Worm (Caenorhabditis elegans) whole organism, L4/young adult: ENCODE results near the gene col-105.

Source experiments
- W03F9.2 ChIP-seq: fragments of 150-350 bp; optimal IDR thresholded peaks from 2 replicates; lab custom pipeline; 2014; ENCODE audit warnings: missing biosample characterization, missing genetic modification characterization
- dao-5 ChIP-seq: sonication (generic microtip); optimal IDR thresholded peaks from 2 replicates; lab custom pipeline; 2016; ENCODE audit warnings: missing genotype, missing genetic modification characterization, moderate library complexity, missing compliant biosample characterization
- him-1 ChIP-seq: sonication (generic microtip); optimal IDR thresholded peaks from 2 replicates; lab custom pipeline; 2016; ENCODE audit warnings: missing genotype, missing genetic modification reagents, missing genetic modification characterization, missing compliant biosample characterization

col-105 gene

ce11 chrIV:1359125-1359524, at the start of gene col-105:
Gene col-105, minus strand, starts transcription at chrIV:1359225.
- TF ChIP-seq dao-5 (tag; lab: Kevin White, UChicago) (no peak), W03F9.2 (tag; lab: Kevin White, UChicago) (no peak), him-1 (tag; lab: Kevin White, UChicago) (no peak)

DNA sequence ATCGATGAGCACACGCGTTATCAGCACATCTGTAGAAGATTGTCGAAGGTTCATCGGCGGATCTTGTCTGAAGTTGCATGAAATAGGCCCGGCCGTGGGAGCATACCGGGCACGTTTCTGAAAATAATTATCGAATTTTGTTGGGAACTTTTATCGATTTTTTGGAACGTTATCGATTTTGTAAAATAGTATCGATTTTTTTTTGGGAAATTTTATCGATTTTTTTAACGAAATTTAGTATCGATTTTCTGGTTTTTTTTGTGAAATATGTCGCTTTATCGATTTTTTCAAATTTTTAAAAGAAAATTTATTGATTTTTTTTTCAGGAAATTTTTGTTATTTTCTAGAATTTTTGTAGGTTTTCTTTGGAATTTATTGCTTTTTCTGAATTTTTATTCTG, 49.7 kb upstream of the col-105 start:
- no peak for TF ChIP-seq W03F9.2 (tag; lab: Kevin White, UChicago)
- no peak for TF ChIP-seq him-1 (tag; lab: Kevin White, UChicago)
- TF ChIP-seq dao-5 (tag; lab: Kevin White, UChicago) = no peak

DNA sequence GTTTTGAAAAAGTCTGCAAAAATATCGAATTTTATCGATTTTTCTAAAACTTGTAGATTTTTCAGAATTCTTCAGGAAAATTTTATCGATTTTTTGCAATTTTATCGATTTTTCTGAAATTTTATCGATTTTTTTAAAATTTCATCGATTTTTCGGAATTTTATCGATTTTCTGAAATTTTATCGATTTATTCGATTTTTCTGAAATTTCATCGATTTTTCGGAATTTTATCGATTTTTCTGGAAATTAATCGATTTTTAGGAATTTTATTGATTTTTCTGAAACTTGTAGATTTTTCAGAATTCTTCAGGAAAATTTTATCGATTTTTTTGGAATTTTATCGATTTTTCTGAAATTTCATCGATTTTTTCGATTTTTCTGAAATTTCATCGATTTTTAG, 49.1 kb upstream of the col-105 start:
- no peak for TF ChIP-seq W03F9.2 (tag; lab: Kevin White, UChicago)
- TF ChIP-seq him-1 (tag; lab: Kevin White, UChicago) = no peak
- TF ChIP-seq dao-5 (tag; lab: Kevin White, UChicago) = no peak

DNA sequence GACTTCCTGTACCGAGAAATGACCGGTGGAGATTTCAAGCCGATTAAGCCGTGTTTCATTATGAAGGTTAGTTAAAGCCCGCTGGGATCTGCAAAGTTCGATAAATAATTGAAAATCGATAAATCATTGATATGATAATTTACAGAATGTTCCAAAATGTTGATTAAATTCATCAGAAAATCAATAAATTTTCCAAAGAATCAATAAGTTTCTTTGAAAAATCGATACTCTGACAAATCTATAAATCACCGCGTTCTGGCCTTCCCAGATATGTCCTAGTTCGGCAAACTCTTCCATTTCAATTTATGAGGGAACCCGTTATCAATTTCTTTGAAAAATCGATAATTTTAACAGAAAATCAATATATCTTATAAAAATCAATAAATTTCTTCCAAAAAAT, 48.5 kb upstream of the col-105 start:
- TF ChIP-seq W03F9.2 (tag; lab: Kevin White, UChicago) (no peak), dao-5 (tag; lab: Kevin White, UChicago) (no peak), him-1 (tag; lab: Kevin White, UChicago) (no peak)

- TF ChIP-seq W03F9.2 (tag; lab: Kevin White, UChicago) (no peak), dao-5 (tag; lab: Kevin White, UChicago) (no peak), him-1 (tag; lab: Kevin White, UChicago) (no peak)
Measured at ce11 chrIV:1407049-1407448, 48.0 kb upstream of the col-105 start.

DNA sequence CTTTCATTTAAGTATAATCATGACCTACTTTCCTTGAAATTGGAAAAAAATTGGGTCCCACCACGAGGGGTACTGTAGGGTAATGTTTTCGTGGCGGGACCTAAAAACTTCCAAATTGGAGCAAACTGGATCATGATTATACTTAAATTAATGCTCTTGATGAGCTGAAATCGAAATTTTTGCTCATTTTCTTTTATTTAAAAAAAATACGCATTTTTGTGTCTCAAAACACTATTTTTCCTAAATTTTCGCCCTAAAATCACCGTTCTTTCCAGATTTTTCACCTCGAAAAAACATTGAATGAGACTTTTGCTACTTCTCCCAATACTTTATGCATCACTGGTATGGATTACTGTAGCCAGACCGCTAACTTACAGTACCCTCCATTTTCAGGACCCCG, 47.2 kb upstream of the col-105 start, which contains the start of gene spp-31:
spp-31 (plus strand) TSS at position 301 of the 400 bp plus-strand sequence.
- no peak for TF ChIP-seq W03F9.2 (tag; lab: Kevin White, UChicago)
- TF ChIP-seq him-1 (tag; lab: Kevin White, UChicago) = no peak
- no peak for TF ChIP-seq dao-5 (tag; lab: Kevin White, UChicago)

- TF ChIP-seq W03F9.2 (tag; lab: Kevin White, UChicago) = no peak
- no peak for TF ChIP-seq him-1 (tag; lab: Kevin White, UChicago)
- TF ChIP-seq dao-5 (tag; lab: Kevin White, UChicago) = no peak
Measured at ce11 chrIV:1405780-1406179, 46.8 kb upstream of the col-105 start.

DNA sequence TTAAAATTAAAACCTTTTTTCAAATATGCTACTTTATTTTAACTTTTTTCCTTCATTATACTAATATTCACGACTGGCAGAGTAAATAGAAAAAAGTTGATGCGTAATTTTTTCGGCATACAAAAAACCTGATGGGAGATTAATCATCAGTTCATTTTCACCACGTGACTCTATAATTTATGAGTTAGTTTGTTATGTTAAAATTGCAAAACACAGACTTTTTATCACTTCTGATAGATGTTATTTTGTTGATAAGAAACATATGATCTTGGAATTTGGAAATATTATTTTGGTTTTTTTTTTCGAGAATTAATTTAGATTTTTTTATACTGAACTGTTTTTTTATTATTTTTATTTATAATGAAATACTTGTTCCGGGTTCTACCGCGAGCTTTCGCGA, 44.9 kb upstream of the col-105 start:
- TF ChIP-seq dao-5 (tag; lab: Kevin White, UChicago) (no peak), W03F9.2 (tag; lab: Kevin White, UChicago) (no peak), him-1 (tag; lab: Kevin White, UChicago) (no peak)

ce11 chrIV:1400016-1400415, 41.0 kb upstream of the col-105 start:
- TF ChIP-seq him-1 (tag; lab: Kevin White, UChicago) (no peak), W03F9.2 (tag; lab: Kevin White, UChicago) (no peak), dao-5 (tag; lab: Kevin White, UChicago) (no peak)

ce11 chrIV:1397895-1398294, 38.9 kb upstream of the col-105 start:
- TF ChIP-seq him-1 (tag; lab: Kevin White, UChicago) = no peak
- TF ChIP-seq dao-5 (tag; lab: Kevin White, UChicago) = no peak
- TF ChIP-seq W03F9.2 (tag; lab: Kevin White, UChicago) = no peak

DNA sequence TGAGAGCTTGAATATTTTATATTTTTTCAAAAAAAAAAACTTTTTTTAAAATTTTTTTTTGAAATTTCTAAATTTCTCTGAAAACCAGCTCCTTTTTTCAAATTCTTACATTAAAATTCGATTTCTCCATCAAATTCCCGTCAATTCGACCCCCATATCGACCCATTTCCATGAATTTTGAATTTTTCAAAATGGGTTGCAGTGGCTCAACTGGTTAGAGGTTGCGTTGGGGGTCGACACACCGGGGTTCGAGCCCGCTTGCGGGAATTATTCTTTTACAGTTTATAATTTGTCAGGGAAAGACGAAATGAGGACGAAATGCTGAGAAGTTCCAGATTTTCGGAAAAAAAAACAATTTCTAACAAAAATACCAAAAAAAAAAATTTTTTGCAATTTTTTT, 35.1 kb upstream of the col-105 start:
- TF ChIP-seq him-1 (tag; lab: Kevin White, UChicago) (no peak), dao-5 (tag; lab: Kevin White, UChicago) (no peak), W03F9.2 (tag; lab: Kevin White, UChicago) (no peak)

ce11 chrIV:1391446-1391845, 32.4 kb upstream of the col-105 start:
- no peak for TF ChIP-seq dao-5 (tag; lab: Kevin White, UChicago)

ce11 chrIV:1390102-1390501, 31.1 kb upstream of the col-105 start:
- TF ChIP-seq dao-5 (tag; lab: Kevin White, UChicago) (no peak), W03F9.2 (tag; lab: Kevin White, UChicago) (no peak), him-1 (tag; lab: Kevin White, UChicago) (no peak)

DNA sequence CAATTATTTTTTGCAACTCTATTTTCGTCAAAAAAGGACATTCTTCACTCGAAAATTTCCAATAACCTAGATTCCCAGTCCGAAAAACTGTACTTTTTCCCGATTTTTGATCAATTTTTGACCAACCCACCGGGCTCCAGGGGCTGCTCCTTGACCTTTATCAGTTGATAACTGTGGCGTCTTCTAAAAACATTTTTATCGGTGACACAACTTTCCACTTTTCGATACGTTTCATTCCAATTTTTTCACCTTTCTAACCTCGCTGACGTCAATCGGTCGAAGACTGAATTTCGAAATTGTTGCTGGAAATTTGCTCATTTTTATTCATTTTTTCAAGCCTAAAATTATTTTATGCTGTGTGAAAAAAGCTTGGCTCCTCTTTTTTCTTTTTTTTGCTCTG, 30.6 kb upstream of the col-105 start:
- TF ChIP-seq dao-5 (tag; lab: Kevin White, UChicago) (no peak), him-1 (tag; lab: Kevin White, UChicago) (no peak), W03F9.2 (tag; lab: Kevin White, UChicago) (no peak)

- TF ChIP-seq dao-5 (tag; lab: Kevin White, UChicago) = no peak
- TF ChIP-seq W03F9.2 (tag; lab: Kevin White, UChicago) = no peak
- no peak for TF ChIP-seq him-1 (tag; lab: Kevin White, UChicago)
Measured at ce11 chrIV:1389021-1389420, 30.0 kb upstream of the col-105 start.
